Fruit fly (Drosophila melanogaster) whole organism, embryonic: Measurements from ENCODE around the gene CG32801.

Source experiments
- B-H2 ChIP-seq: fragments of 200-800 bp; sonication (Bioruptor generic); optimal IDR thresholded peaks from 2 replicates; lab custom pipeline; 2018; ENCODE audit warnings: missing biosample characterization, mild to moderate bottlenecking, missing genetic modification characterization
- CG10147 ChIP-seq: fragments of 200-800 bp; sonication (Bioruptor generic); optimal IDR thresholded peaks from 2 replicates; lab custom pipeline; 2019; ENCODE audit warnings: missing biosample characterization, mild to moderate bottlenecking, missing genetic modification characterization, moderate library complexity
- CG11695 ChIP-seq: fragments of 200-800 bp; sonication (Bioruptor generic); IDR thresholded peaks from 3 replicates; pipeline ENCODE4 v1.3.6; 2022; ENCODE audit warnings: missing biosample characterization, missing genetic modification characterization
- CG11723 ChIP-seq: fragments of 200-800 bp; sonication (Bioruptor generic); optimal IDR thresholded peaks from 2 replicates; lab custom pipeline; 2017; ENCODE audit warnings: missing biosample characterization, mild to moderate bottlenecking, missing genetic modification characterization
- CG12104 ChIP-seq: fragments of 200-800 bp; sonication (Bioruptor generic); optimal IDR thresholded peaks from 3 replicates; lab custom pipeline; 2016; ENCODE audit warnings: missing biosample characterization, missing genetic modification characterization
- CG13424 ChIP-seq: fragments of 200-800 bp; sonication (Bioruptor generic); optimal IDR thresholded peaks from 2 replicates; lab custom pipeline; 2019; ENCODE audit warnings: missing biosample characterization, mild to moderate bottlenecking, missing genetic modification characterization, moderate library complexity
- CG14441 ChIP-seq: fragments of 200-800 bp; sonication (Bioruptor generic); IDR thresholded peaks from 2 replicates; pipeline ENCODE4 v1.3.6; 2022; ENCODE audit warnings: missing biosample characterization, missing genetic modification characterization
- CG15514 ChIP-seq: fragments of 200-800 bp; sonication (Bioruptor generic); optimal IDR thresholded peaks from 3 replicates; lab custom pipeline; 2017; ENCODE audit warnings: missing biosample characterization, missing genetic modification characterization, mild to moderate bottlenecking, moderate library complexity, missing genetic modification reagents
- CG1603 ChIP-seq: fragments of 200-800 bp; sonication (Bioruptor generic); optimal IDR thresholded peaks from 2 replicates; lab custom pipeline; 2019; ENCODE audit warnings: missing biosample characterization, mild to moderate bottlenecking, missing genetic modification characterization, moderate library complexity
- CG16863 ChIP-seq: fragments of 200-800 bp; sonication (Bioruptor generic); optimal IDR thresholded peaks from 3 replicates; lab custom pipeline; 2016; ENCODE audit warnings: missing biosample characterization, missing genetic modification characterization
- CG17802 ChIP-seq: fragments of 200-800 bp; sonication (Bioruptor generic); optimal IDR thresholded peaks from 2 replicates; lab custom pipeline; 2018; ENCODE audit warnings: missing biosample characterization, mild to moderate bottlenecking, missing genetic modification characterization, moderate library complexity
- CG2120 ChIP-seq: fragments of 200-800 bp; sonication (Bioruptor generic); optimal IDR thresholded peaks from 3 replicates; lab custom pipeline; 2016; ENCODE audit warnings: missing biosample characterization, missing genetic modification characterization
- CG2199 ChIP-seq: fragments of 200-800 bp; sonication (Bioruptor generic); IDR thresholded peaks from 3 replicates; pipeline ENCODE4 v1.3.6; 2022; ENCODE audit warnings: missing biosample characterization, missing genetic modification characterization
- CG30403 ChIP-seq: fragments of 200-800 bp; sonication (Bioruptor generic); optimal IDR thresholded peaks from 3 replicates; lab custom pipeline; 2016; ENCODE audit warnings: missing biosample characterization, missing genetic modification characterization
- CG3847 ChIP-seq: fragments of 200-800 bp; sonication (Bioruptor generic); IDR thresholded peaks from 2 replicates; pipeline ENCODE4 v1.3.6; 2022; ENCODE audit warnings: missing biosample characterization, missing genetic modification characterization
- CG4328 ChIP-seq: fragments of 200-800 bp; sonication (Bioruptor generic); optimal IDR thresholded peaks from 3 replicates; lab custom pipeline; 2017; ENCODE audit warnings: missing biosample characterization, missing genetic modification reagents, missing genetic modification characterization
- CG4404 ChIP-seq: fragments of 200-800 bp; sonication (Bioruptor generic); IDR thresholded peaks from 2 replicates; pipeline ENCODE4 v1.3.6; 2022; ENCODE audit warnings: missing biosample characterization, missing genetic modification characterization
- CG4854 ChIP-seq: fragments of 200-800 bp; sonication (Bioruptor generic); optimal IDR thresholded peaks from 2 replicates; lab custom pipeline; 2016; ENCODE audit warnings: missing biosample characterization, missing genetic modification characterization, inconsistent platforms
- CG6654 ChIP-seq: fragments of 200-800 bp; sonication (Bioruptor generic); optimal IDR thresholded peaks from 2 replicates; lab custom pipeline; 2017; ENCODE audit warnings: missing biosample characterization, mild to moderate bottlenecking, missing genetic modification characterization
- CG7357 ChIP-seq: fragments of 200-800 bp; sonication (Bioruptor generic); IDR thresholded peaks from 3 replicates; pipeline ENCODE4 v1.3.6; 2022; ENCODE audit warnings: missing biosample characterization, missing genetic modification characterization
- CG8281 ChIP-seq: fragments of 200-800 bp; sonication (Bioruptor generic); optimal IDR thresholded peaks from 2 replicates; lab custom pipeline; 2018; ENCODE audit warnings: missing biosample characterization, mild to moderate bottlenecking, missing genetic modification characterization, moderate library complexity
- CG9215 ChIP-seq: fragments of 200-800 bp; sonication (Bioruptor generic); IDR thresholded peaks from 2 replicates; pipeline ENCODE4 v1.3.6; 2022; ENCODE audit warnings: missing biosample characterization, missing genetic modification characterization
- CG9609 ChIP-seq: fragments of 200-800 bp; sonication (Bioruptor generic); optimal IDR thresholded peaks from 3 replicates; lab custom pipeline; 2016; ENCODE audit warnings: missing biosample characterization, missing genetic modification characterization
- CG9932 ChIP-seq: fragments of 200-800 bp; sonication (Bioruptor generic); IDR thresholded peaks from 2 replicates; pipeline ENCODE4 v1.3.6; 2022; ENCODE audit warnings: missing biosample characterization, missing genetic modification characterization
- CoRest ChIP-seq: fragments of 200-800 bp; sonication (Bioruptor generic); optimal IDR thresholded peaks from 3 replicates; lab custom pipeline; 2018; ENCODE audit warnings: missing biosample characterization, mild to moderate bottlenecking, missing genetic modification characterization, moderate library complexity
- Dek ChIP-seq: fragments of 200-800 bp; sonication (Bioruptor generic); optimal IDR thresholded peaks from 3 replicates; lab custom pipeline; 2019; ENCODE audit warnings: missing biosample characterization, mild to moderate bottlenecking, missing genetic modification characterization, moderate library complexity
- Dip3 ChIP-seq: fragments of 200-800 bp; sonication (Bioruptor generic); optimal IDR thresholded peaks from 3 replicates; lab custom pipeline; 2016; ENCODE audit warnings: missing biosample characterization, missing genetic modification characterization
- HLH54F ChIP-seq: fragments of 200-800 bp; sonication (Bioruptor generic); optimal IDR thresholded peaks from 3 replicates; lab custom pipeline; 2016; ENCODE audit warnings: missing biosample characterization, missing genetic modification characterization
- Hmr ChIP-seq: fragments of 200-800 bp; sonication (Bioruptor generic); optimal IDR thresholded peaks from 3 replicates; lab custom pipeline; 2017; ENCODE audit warnings: mild to moderate bottlenecking, missing biosample characterization, missing genetic modification reagents, missing genetic modification characterization
- Med ChIP-seq: fragments of 200-800 bp; sonication (Bioruptor generic); peaks from one replicate; lab custom pipeline; 2016; ENCODE audit warnings: missing biosample characterization, missing genetic modification characterization, mild to moderate bottlenecking, inconsistent platforms, moderate library complexity
- Ravus ChIP-seq: fragments of 200-800 bp; sonication (Bioruptor generic); IDR thresholded peaks from 2 replicates; pipeline ENCODE4 v1.3.6; 2022; ENCODE audit warnings: missing biosample characterization, missing genetic modification characterization
- Taf1 ChIP-seq: fragments of 200-800 bp; sonication (Bioruptor generic); IDR thresholded peaks from 2 replicates; pipeline ENCODE4 v1.3.6; 2022; ENCODE audit warnings: missing biosample characterization, missing genetic modification characterization
- ap ChIP-seq: fragments of 200-800 bp; sonication (Bioruptor generic); IDR thresholded peaks from 2 replicates; pipeline ENCODE4 v1.3.6; 2022; ENCODE audit warnings: missing biosample characterization, missing genetic modification characterization
- bsh ChIP-seq, 2 experiments: fragments of 200-800 bp; sonication (Bioruptor generic); optimal IDR thresholded peaks; 2 replicates each; lab custom pipeline; 2017 to 2018; ENCODE audit warnings: mild to moderate bottlenecking in 2 of 2, missing biosample characterization in 2 of 2, missing genetic modification characterization in 2 of 2, moderate library complexity in 1 of 2
- crc ChIP-seq: fragments of 200-800 bp; sonication (Bioruptor generic); optimal IDR thresholded peaks from 2 replicates; lab custom pipeline; 2016; ENCODE audit warnings: missing biosample characterization, missing genetic modification characterization
- dmrt11E ChIP-seq: fragments of 200-800 bp; sonication (Bioruptor generic); optimal IDR thresholded peaks from 3 replicates; lab custom pipeline; 2018; ENCODE audit warnings: missing biosample characterization, mild to moderate bottlenecking, missing genetic modification characterization, moderate library complexity
- dmrt99B ChIP-seq: fragments of 200-800 bp; sonication (Bioruptor generic); optimal IDR thresholded peaks from 2 replicates; lab custom pipeline; 2018; ENCODE audit warnings: missing biosample characterization, mild to moderate bottlenecking, missing genetic modification characterization, moderate library complexity
- dpn ChIP-seq, 2 experiments: fragments of 200-800 bp; sonication (Bioruptor generic); optimal IDR thresholded peaks; 3 replicates each; lab custom pipeline; 2016; ENCODE audit warnings: missing biosample characterization in 2 of 2, missing genetic modification characterization in 2 of 2
- grn ChIP-seq: fragments of 200-800 bp; sonication (Bioruptor generic); optimal IDR thresholded peaks from 3 replicates; lab custom pipeline; 2017; ENCODE audit warnings: missing biosample characterization, missing genetic modification characterization
- hkb ChIP-seq, 2 experiments: fragments of 200-800 bp in 1 of 2; fragments of >200 bp in 1 of 2; sonication (Bioruptor generic) in 1 of 2; IDR thresholded peaks in 1 of 2; optimal IDR thresholded peaks in 1 of 2; 2 replicates each; pipeline versions ENCODE4 v1.3.6 to Lab custom; 2017 to 2022; ENCODE audit warnings: missing biosample characterization in 1 of 2, missing genetic modification characterization in 1 of 2
- ind ChIP-seq: fragments of 200-800 bp; sonication (Bioruptor generic); optimal IDR thresholded peaks from 3 replicates; lab custom pipeline; 2016; ENCODE audit warnings: missing biosample characterization, missing genetic modification characterization
- lab ChIP-seq: fragments of 200-800 bp; sonication (Bioruptor generic); optimal IDR thresholded peaks from 3 replicates; lab custom pipeline; 2017; ENCODE audit warnings: missing biosample characterization, missing genetic modification characterization, mild to moderate bottlenecking, moderate library complexity, missing genetic modification reagents
- nom ChIP-seq: fragments of 200-800 bp; sonication (Bioruptor generic); optimal IDR thresholded peaks from 2 replicates; lab custom pipeline; 2017; ENCODE audit warnings: missing biosample characterization, missing genetic modification characterization, mild to moderate bottlenecking, moderate library complexity, missing genetic modification reagents
- oc ChIP-seq: fragments of 200-800 bp; sonication (Bioruptor generic); optimal IDR thresholded peaks from 2 replicates; lab custom pipeline; 2018; ENCODE audit warnings: missing biosample characterization, mild to moderate bottlenecking, missing genetic modification characterization, moderate library complexity
- ranshi ChIP-seq: fragments of 200-800 bp; sonication (Bioruptor generic); IDR thresholded peaks from 2 replicates; pipeline ENCODE4 v1.3.6; 2022; ENCODE audit warnings: missing biosample characterization, missing genetic modification characterization
- sens ChIP-seq: fragments of 200-800 bp; sonication (Bioruptor generic); peaks from one replicate; lab custom pipeline; 2016; ENCODE audit warnings: missing biosample characterization, missing genetic modification characterization
- sob ChIP-seq: fragments of 200-800 bp; sonication (Bioruptor generic); IDR thresholded peaks from 2 replicates; pipeline ENCODE4 v1.3.6; 2022; ENCODE audit warnings: missing biosample characterization, missing genetic modification characterization
- vvl ChIP-seq: fragments of 200-800 bp; sonication (Bioruptor generic); IDR thresholded peaks from 2 replicates; pipeline ENCODE4 v1.3.6; 2022; ENCODE audit warnings: missing biosample characterization, missing genetic modification characterization
- zfh2 ChIP-seq: fragments of 200-800 bp; sonication (Bioruptor generic); optimal IDR thresholded peaks from 2 replicates; lab custom pipeline; 2016; ENCODE audit warnings: missing biosample characterization, missing genetic modification characterization

The CG32801 gene

dm6 chrX:1948508-1949065 is 45.6 kb upstream of the CG32801 start (continued):
- TF ChIP-seq B-H2 (GFP tag; lab: Kevin White, UChicago): peak; percentile 18
- TF ChIP-seq CG14441 (GFP tag; lab: Robert Waterston, UW): 0 out of 2 replicates have a peak, but pooled peaks have one; percentile 17
- peak; percentile 25 to 33 for TF ChIP-seq dpn (GFP tag; optimal IDR thresholded peaks at IDR 0.05; lab: Kevin White, UChicago)
- TF ChIP-seq CG9215 (GFP tag; lab: Robert Waterston, UW): peak; percentile 31; the same call in 1 of the 2 replicates
- no peak for TF ChIP-seq CG17802 (tag; lab: Kevin White, UChicago)
- no peak for TF ChIP-seq oc
- TF ChIP-seq crc (GFP tag; lab: Kevin White, UChicago): no peak
- TF ChIP-seq CG1603 (tag; lab: Kevin White, UChicago): peak; percentile 48
- TF ChIP-seq CG10147 (GFP tag; lab: Kevin White, UChicago): peak; percentile 3
- no peak for TF ChIP-seq hkb (optimal IDR thresholded peaks at IDR 0.05; lab: Kevin White, UChicago)
- peak; percentile 47 for TF ChIP-seq hkb (GFP tag; IDR thresholded peaks at IDR 0.05; lab: Robert Waterston, UW)
- TF ChIP-seq CG12104: no peak
- no peak for TF ChIP-seq CG4854 (GFP tag; lab: Kevin White, UChicago)
- peak; percentile 45 for TF ChIP-seq CoRest (tag; lab: Kevin White, UChicago)
- TF ChIP-seq CG11723: no peak
- TF ChIP-seq bsh (GFP tag; optimal IDR thresholded peaks at IDR 0.05; lab: Kevin White, UChicago): peak; percentile 50 to 92
- peak; percentile 85 for TF ChIP-seq lab (GFP tag; lab: Kevin White, UChicago)
- TF ChIP-seq zfh2: peak; percentile 86
- peak; percentile 33 for TF ChIP-seq CG6654 (GFP tag; lab: Kevin White, UChicago)
- 0 out of 2 replicates have a peak, but pooled peaks have one; percentile 7 for TF ChIP-seq ap (GFP tag; lab: Robert Waterston, UW)
- TF ChIP-seq Med (GFP tag; lab: Kevin White, UChicago): peak; percentile 85
- peak; percentile 59 for TF ChIP-seq CG15514 (GFP tag; lab: Kevin White, UChicago)
- TF ChIP-seq Hmr (GFP tag; lab: Kevin White, UChicago): peak; percentile 80
- peak; percentile 80 for TF ChIP-seq Dip3 (GFP tag; lab: Kevin White, UChicago)
- 0 out of 2 replicates have a peak, but pooled peaks have one; percentile 17 for TF ChIP-seq CG4404 (GFP tag; lab: Robert Waterston, UW)
- TF ChIP-seq CG16863 (GFP tag; lab: Kevin White, UChicago): peak; percentile 3
- peak; percentile 22; the same call in 1 of the 2 replicates for TF ChIP-seq Taf1 (GFP tag; lab: Robert Waterston, UW)
- TF ChIP-seq CG30403 (GFP tag; lab: Kevin White, UChicago): peak; percentile 60
- TF ChIP-seq sob (GFP tag; lab: Robert Waterston, UW): peak; percentile 51; the same call in 1 of the 2 replicates
- TF ChIP-seq CG4328 (GFP tag; lab: Kevin White, UChicago): no peak
- TF ChIP-seq CG3847 (GFP tag; lab: Robert Waterston, UW): peak; percentile 50
- 0 out of 3 replicates have a peak, but pooled peaks have one; percentile 23 for TF ChIP-seq CG7357 (GFP tag; lab: Robert Waterston, UW)
- TF ChIP-seq grn (GFP tag; lab: Kevin White, UChicago): no peak
- TF ChIP-seq HLH54F (GFP tag; lab: Kevin White, UChicago): peak; percentile 68
- TF ChIP-seq ranshi: peak; percentile 66; the same call in 1 of the 2 replicates
- no peak for TF ChIP-seq CG2199 (GFP tag; lab: Robert Waterston, UW)
- peak; percentile 77 for TF ChIP-seq CG9932 (GFP tag; lab: Robert Waterston, UW)
- TF ChIP-seq vvl (GFP tag; lab: Robert Waterston, UW): 0 out of 2 replicates have a peak, but pooled peaks have one; percentile 19
- peak; percentile 44; the same call in 1 of the 3 replicates for TF ChIP-seq CG11695 (GFP tag; lab: Robert Waterston, UW)
- peak; percentile 36 for TF ChIP-seq ind (GFP tag; lab: Kevin White, UChicago)
- peak; percentile 46 for TF ChIP-seq CG9609 (GFP tag; lab: Kevin White, UChicago)
- no peak for TF ChIP-seq Ravus (GFP tag; lab: Robert Waterston, UW)
- peak; percentile 83 for TF ChIP-seq CG2120 (GFP tag; lab: Kevin White, UChicago)
- peak; percentile 54 for TF ChIP-seq Dek (tag; lab: Kevin White, UChicago)
- TF ChIP-seq CG13424 (tag; lab: Kevin White, UChicago): peak; percentile 17
- no peak for TF ChIP-seq dmrt11E (tag; lab: Kevin White, UChicago)
- TF ChIP-seq CG8281 (tag; lab: Kevin White, UChicago): no peak
- peak; percentile 13 for TF ChIP-seq dmrt99B
- peak; percentile 69 for TF ChIP-seq sens (GFP tag; lab: Kevin White, UChicago)
- peak; percentile 77 for TF ChIP-seq nom (GFP tag; lab: Kevin White, UChicago)
